Fruit fly (Drosophila melanogaster): Measurements from ENCODE around the gene CG4743.
A peak's percentile ranks its signal among the peaks of the same experiment; 100 is the strongest.

The CG4743 gene

DNA sequence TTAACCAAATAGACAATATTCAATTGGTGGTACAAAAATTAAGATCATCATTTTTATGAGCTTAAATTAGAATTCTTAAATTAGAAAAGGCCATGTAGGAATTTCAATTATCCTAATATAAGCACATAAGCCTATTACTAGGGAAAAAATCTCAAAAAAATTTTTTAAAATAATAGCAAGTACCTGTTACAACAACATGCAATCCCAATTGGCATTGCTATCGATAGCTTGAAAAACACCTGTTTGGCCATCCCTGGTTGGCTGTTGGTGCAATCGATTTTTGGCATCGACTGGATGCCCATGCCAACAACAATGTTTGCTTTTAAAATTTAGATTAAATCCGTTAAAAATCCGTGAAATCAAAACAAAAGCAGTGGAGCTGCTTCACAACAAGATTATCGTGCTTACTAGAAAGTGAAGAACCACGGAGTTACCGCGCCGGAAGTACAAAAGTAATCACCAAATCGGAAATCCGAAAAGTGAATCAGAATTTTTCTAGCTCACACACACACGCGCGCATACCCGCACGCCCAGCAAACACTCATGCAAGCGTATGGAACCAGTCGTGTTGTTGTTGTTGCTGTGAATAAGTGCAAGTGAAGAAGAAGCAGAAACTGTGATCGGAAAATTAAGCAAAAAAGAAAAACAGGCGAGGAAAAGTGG is 18.7 kb downstream of the CG4743 start, which contains the start of gene RASSF8 (continued):
- TF ChIP-seq grau (tag; optimal IDR thresholded peaks at IDR 0.05): no peak
- TF ChIP-seq ash1 (GFP tag; optimal IDR thresholded peaks at IDR 0.05): no peak
- TF ChIP-seq CG11560 (tag; IDR thresholded peaks at IDR 0.05): no peak
- peak; percentile 41 for TF ChIP-seq mam (GFP tag; optimal IDR thresholded peaks at IDR 0.05)
- peak; percentile 66 for TF ChIP-seq Aef1 (GFP tag; IDR thresholded peaks at IDR 0.05)
- TF ChIP-seq tap (tag; optimal IDR thresholded peaks at IDR 0.05): no peak
- peak; percentile 64 for TF ChIP-seq CG16813 (GFP tag; IDR thresholded peaks at IDR 0.05; ENCODE audit: partially characterized antibody)
- no peak for TF ChIP-seq pb (GFP tag; optimal IDR thresholded peaks at IDR 0.05)
- no peak for TF ChIP-seq tll (GFP tag; optimal IDR thresholded peaks at IDR 0.05)
- TF ChIP-seq chn (GFP tag; optimal IDR thresholded peaks at IDR 0.05): peak; percentile 38
- TF ChIP-seq CG13123 (GFP tag; optimal IDR thresholded peaks at IDR 0.05): no peak
- TF ChIP-seq pzg (GFP tag; optimal IDR thresholded peaks at IDR 0.05): peak; percentile 39
- TF ChIP-seq H2.0 (GFP tag; IDR thresholded peaks at IDR 0.05): no peak
- peak; percentile 68; the same call in 2 of the 3 replicates for TF ChIP-seq Opbp (GFP tag; IDR thresholded peaks at IDR 0.05; ENCODE audit: partially characterized antibody)
- no peak for TF ChIP-seq Camta (GFP tag; optimal IDR thresholded peaks at IDR 0.05)
- TF ChIP-seq pros (GFP tag; optimal IDR thresholded peaks at IDR 0.05): no peak
- no peak for TF ChIP-seq sisA (GFP tag; IDR thresholded peaks at IDR 0.05)
- no peak for TF ChIP-seq wdn (GFP tag; IDR thresholded peaks at IDR 0.05)
- TF ChIP-seq Asciz (GFP tag; optimal IDR thresholded peaks at IDR 0.05): no peak
- TF ChIP-seq HHEX (GFP tag; optimal IDR thresholded peaks at IDR 0.05): no peak
- TF ChIP-seq sna (GFP tag; IDR thresholded peaks at IDR 0.05; ENCODE audit: partially characterized antibody): peak; percentile 46; the same call in 1 of the 2 replicates
- TF ChIP-seq Ssrp (tag; optimal IDR thresholded peaks at IDR 0.05): no peak
- TF ChIP-seq CG16779 (GFP tag; IDR thresholded peaks at IDR 0.05): no peak
- peak; percentile 10 for TF ChIP-seq tin (GFP tag; optimal IDR thresholded peaks at IDR 0.05)
- TF ChIP-seq CG12659 (GFP tag; optimal IDR thresholded peaks at IDR 0.05): peak; percentile 36
- peak; percentile 2 for TF ChIP-seq CG4854 (GFP tag; optimal IDR thresholded peaks at IDR 0.05)
- TF ChIP-seq CG12942 (GFP tag; optimal IDR thresholded peaks at IDR 0.05): no peak
- TF ChIP-seq CG13296 (GFP tag; optimal IDR thresholded peaks at IDR 0.05): peak; percentile 4
- no peak for TF ChIP-seq gt (GFP tag; IDR thresholded peaks at IDR 0.05)
- no peak for TF ChIP-seq Hmx (GFP tag; optimal IDR thresholded peaks at IDR 0.05)
- TF ChIP-seq NfI (GFP tag; optimal IDR thresholded peaks at IDR 0.05): no peak
- no peak for TF ChIP-seq Nf-YB (GFP tag; optimal IDR thresholded peaks at IDR 0.05)
- peak; percentile 77 for TF ChIP-seq BEAF-32 (GFP tag; optimal IDR thresholded peaks at IDR 0.05)
- no peak for TF ChIP-seq CG18011 (GFP tag; optimal IDR thresholded peaks at IDR 0.05)
- TF ChIP-seq BtbVII (GFP tag; optimal IDR thresholded peaks at IDR 0.05): no peak
- TF ChIP-seq ATbp (GFP tag; optimal IDR thresholded peaks at IDR 0.05): no peak
- TF ChIP-seq CG14710 (tag; optimal IDR thresholded peaks at IDR 0.05): peak; percentile 40
- no peak for TF ChIP-seq Ravus (GFP tag; IDR thresholded peaks at IDR 0.05)
- no peak for TF ChIP-seq NK7.1 (GFP tag; optimal IDR thresholded peaks at IDR 0.05)
- peak; percentile 46 for TF ChIP-seq kah (GFP tag; optimal IDR thresholded peaks at IDR 0.05)
- no peak; the same call in 1 of the 2 replicates for TF ChIP-seq Xrp1 (GFP tag; IDR thresholded peaks at IDR 0.05)
- no peak for TF ChIP-seq CG10979 (tag; optimal IDR thresholded peaks at IDR 0.05)
- peak; percentile 65 for TF ChIP-seq CG42726 (GFP tag; IDR thresholded peaks at IDR 0.05; ENCODE audit: partially characterized antibody)
- TF ChIP-seq Bdp1 (GFP tag; optimal IDR thresholded peaks at IDR 0.05): no peak
- TF ChIP-seq CG10366 (GFP tag; IDR thresholded peaks at IDR 0.05): peak; percentile 50; the same call in 1 of the 2 replicates
- no peak for TF ChIP-seq Ada2b (GFP tag; IDR thresholded peaks at IDR 0.05)
- peak; percentile 14; the same call in 1 of the 2 replicates for TF ChIP-seq Atf6 (GFP tag; IDR thresholded peaks at IDR 0.05)
- TF ChIP-seq dimm (GFP tag; IDR thresholded peaks at IDR 0.05): no peak
- TF ChIP-seq CG15073 (GFP tag; optimal IDR thresholded peaks at IDR 0.05): peak; percentile 6

Measured in whole organism, embryonic.